Worm (Caenorhabditis elegans): ENCODE measurements around the gene K11D12.11.

DNA sequence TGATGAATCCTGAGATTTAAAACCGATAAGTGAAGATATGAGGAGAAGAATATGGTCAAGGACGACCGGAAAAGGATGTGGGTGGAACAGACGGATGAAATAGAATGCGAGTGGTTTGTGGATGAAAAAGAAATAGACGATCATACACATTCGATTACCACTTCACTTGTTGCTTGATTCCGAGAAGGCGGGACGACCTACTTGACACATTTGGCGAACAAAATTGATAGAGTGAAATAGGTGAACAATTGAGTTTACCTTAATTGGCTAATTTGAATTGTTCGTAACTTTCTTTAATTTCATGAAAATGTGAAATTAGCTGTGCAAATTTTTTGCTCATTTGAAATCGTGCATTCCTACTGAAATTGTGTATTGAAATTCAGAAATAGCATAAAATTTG lies 32.7 kb upstream of the K11D12.11 start, which contains the start of gene Y58A7A.2:
- TF ChIP-seq F22D6.2 (tag; optimal IDR thresholded peaks at IDR 0.05) (no peak), repo-1 (tag; optimal IDR thresholded peaks at IDR 0.05) (no peak), bed-1 (GFP tag; IDR thresholded peaks at IDR 0.05) (no peak), unc-130 (GFP tag; optimal IDR thresholded peaks at IDR 0.05) (no peak), ztf-22 (GFP tag; optimal IDR thresholded peaks at IDR 0.05) (no peak), ekl-4 (GFP tag; IDR thresholded peaks at IDR 0.05) (no peak), hmg-20 (GFP tag; IDR thresholded peaks at IDR 0.05) (no peak), ZK185.1 (tag; optimal IDR thresholded peaks at IDR 0.05; ENCODE audit: poor library complexity, severe bottlenecking) (no peak), lin-35 (GFP tag; optimal IDR thresholded peaks at IDR 0.05) (no peak), F23B12.7 (tag; optimal IDR thresholded peaks at IDR 0.05; ENCODE audit: insufficient read depth) (no peak)

Measured in whole organism, young adult.